Worm (Caenorhabditis elegans) whole organism, L1 larva: ENCODE measurements around the gene F56D2.3.

Source experiments
- C16A3.4 ChIP-seq: fragments of 150-350 bp; optimal IDR thresholded peaks from 2 replicates; lab custom pipeline; 2014; ENCODE audit warnings: missing biosample characterization, missing genetic modification characterization
- C34B4.2 ChIP-seq: sonication (generic microtip); optimal IDR thresholded peaks from 2 replicates; lab custom pipeline; 2017; ENCODE audit warnings: mild to moderate bottlenecking, missing genetic modification characterization, missing compliant biosample characterization
- blmp-1 ChIP-seq: fragments of 150-350 bp; optimal IDR thresholded peaks from 2 replicates; lab custom pipeline; 2014; ENCODE audit warnings: missing biosample characterization, missing genetic modification characterization
- ceh-8 ChIP-seq: fragments of 200-800 bp; sonication (Bioruptor generic); optimal IDR thresholded peaks from 2 replicates; lab custom pipeline; 2018; ENCODE audit warnings: mild to moderate bottlenecking, missing genetic modification characterization, moderate library complexity, missing compliant biosample characterization
- ceh-88 ChIP-seq: fragments of 200-800 bp; sonication (Bioruptor generic); IDR thresholded peaks from 2 replicates; pipeline ENCODE4 v1.3.6; 2022; ENCODE audit warnings: missing genetic modification characterization, missing compliant biosample characterization
- ceh-90 ChIP-seq: sonication (generic microtip); optimal IDR thresholded peaks from 2 replicates; lab custom pipeline; 2016; ENCODE audit warnings: missing genetic modification characterization, missing compliant biosample characterization
- dpl-1 ChIP-seq, 3 experiments: fragments of 150-350 bp in 2 of 3; sonication (generic microtip) in 1 of 3; optimal IDR thresholded peaks; 2 replicates each; lab custom pipeline; 2014 to 2017; ENCODE audit warnings: missing biosample characterization in 3 of 3, missing genetic modification characterization in 3 of 3, missing genetic modification reagents in 3 of 3
- dsc-1 ChIP-seq: sonication (generic microtip); optimal IDR thresholded peaks from 2 replicates; lab custom pipeline; 2016; ENCODE audit warnings: mild to moderate bottlenecking, missing genetic modification characterization, missing compliant biosample characterization
- efl-1 ChIP-seq, 4 experiments: fragments of 150-350 bp; optimal IDR thresholded peaks in 3 of 4; peaks in 1 of 4; 1 replicate in 1 of 4; 2 replicates in 3 of 4; lab custom pipeline; 2014; ENCODE audit warnings: missing biosample characterization in 2 of 4, missing genetic modification characterization in 2 of 4, missing genetic modification reagents in 2 of 4
- elt-3 ChIP-seq, 6 experiments: fragments of 150-350 bp in 1 of 6; sonication (generic microtip); optimal IDR thresholded peaks; 2 replicates each; lab custom pipeline; 2017 to 2018; ENCODE audit warnings: missing biosample characterization in 6 of 6, missing genetic modification characterization in 6 of 6, inconsistent platforms in 1 of 6
- fkh-10 ChIP-seq: sonication (generic microtip); optimal IDR thresholded peaks from 2 replicates; lab custom pipeline; 2017; ENCODE audit warnings: missing biosample characterization, missing genetic modification reagents, missing genetic modification characterization
- fkh-4 ChIP-seq: sonication (generic microtip); optimal IDR thresholded peaks from 2 replicates; lab custom pipeline; 2016; ENCODE audit warnings: missing compliant biosample characterization, missing genetic modification characterization, borderline replicate concordance
- fos-1 ChIP-seq: fragments of 150-350 bp; optimal IDR thresholded peaks from 2 replicates; lab custom pipeline; 2014; ENCODE audit warnings: missing biosample characterization, missing genetic modification characterization
- grh-1 ChIP-seq: fragments of 200-800 bp; sonication (Bioruptor generic); IDR thresholded peaks from 2 replicates; pipeline ENCODE4 v1.3.6; 2022; ENCODE audit warnings: missing genetic modification reagents, missing genetic modification characterization, missing compliant biosample characterization
- hlh-4 ChIP-seq: sonication (generic microtip); optimal IDR thresholded peaks from 2 replicates; lab custom pipeline; 2016; ENCODE audit warnings: mild to moderate bottlenecking, missing genetic modification characterization, missing compliant biosample characterization
- hpl-2 ChIP-seq: fragments of 150-350 bp; optimal IDR thresholded peaks from 2 replicates; lab custom pipeline; 2014; ENCODE audit warnings: missing biosample characterization, missing genetic modification reagents, missing genetic modification characterization
- isw-1 ChIP-seq: fragments of 200-800 bp; sonication (Bioruptor generic); IDR thresholded peaks from 2 replicates; pipeline ENCODE4 v1.3.6; 2022; ENCODE audit warnings: missing genetic modification characterization, missing compliant biosample characterization
- lin-14 ChIP-seq: fragments of 200-800 bp; sonication (Bioruptor generic); optimal IDR thresholded peaks from 2 replicates; lab custom pipeline; 2018; ENCODE audit warnings: mild to moderate bottlenecking, missing genetic modification characterization, moderate library complexity, missing compliant biosample characterization
- lin-35 ChIP-seq, 2 experiments: fragments of 150-350 bp; optimal IDR thresholded peaks; 2 replicates each; lab custom pipeline; 2014; ENCODE audit warnings: missing biosample characterization in 2 of 2, missing genetic modification characterization in 2 of 2, missing genetic modification reagents in 2 of 2
- lin-39 ChIP-seq: fragments of 150-350 bp; optimal IDR thresholded peaks from 2 replicates; lab custom pipeline; 2014; ENCODE audit warnings: missing biosample characterization, missing genetic modification reagents, missing genetic modification characterization
- lir-3 ChIP-seq: sonication (generic microtip); optimal IDR thresholded peaks from 2 replicates; lab custom pipeline; 2016; ENCODE audit warnings: mild to moderate bottlenecking, missing genetic modification characterization, moderate library complexity, missing compliant biosample characterization; ENCODE audit not compliant: poor library complexity
- mab-9 ChIP-seq: fragments of 200-800 bp; sonication (Bioruptor generic); IDR thresholded peaks from 2 replicates; pipeline ENCODE4 v1.3.6; 2022; ENCODE audit warnings: missing genetic modification reagents, missing genetic modification characterization, missing compliant biosample characterization
- nhr-11 ChIP-seq: fragments of 150-350 bp; optimal IDR thresholded peaks from 2 replicates; lab custom pipeline; 2014; ENCODE audit warnings: missing biosample characterization, missing genetic modification characterization
- nhr-12 ChIP-seq: sonication (generic microtip); optimal IDR thresholded peaks from 2 replicates; lab custom pipeline; 2017; ENCODE audit warnings: missing biosample characterization, missing genetic modification characterization
- nhr-19 ChIP-seq: fragments of 200-800 bp; sonication (Bioruptor generic); conservative IDR thresholded peaks from 2 replicates; pipeline ENCODE4 v1.3.6; 2022; ENCODE audit warnings: missing genetic modification characterization, missing compliant biosample characterization
- nhr-20 ChIP-seq: sonication (generic microtip); optimal IDR thresholded peaks from 2 replicates; lab custom pipeline; 2016; ENCODE audit warnings: mild to moderate bottlenecking, missing genetic modification characterization, missing compliant biosample characterization
- nhr-237 ChIP-seq: fragments of 150-350 bp; optimal IDR thresholded peaks from 2 replicates; lab custom pipeline; 2014; ENCODE audit warnings: missing biosample characterization, missing genetic modification characterization
- nhr-28 ChIP-seq: fragments of 150-350 bp; optimal IDR thresholded peaks from 2 replicates; lab custom pipeline; 2014; ENCODE audit warnings: missing biosample characterization, missing genetic modification characterization
- nhr-47 ChIP-seq: sonication (generic microtip); optimal IDR thresholded peaks from 2 replicates; lab custom pipeline; 2016; ENCODE audit warnings: mild to moderate bottlenecking, missing genetic modification characterization, moderate library complexity, missing compliant biosample characterization
- nhr-84 ChIP-seq: sonication (generic microtip); optimal IDR thresholded peaks from 2 replicates; lab custom pipeline; 2017; ENCODE audit warnings: missing biosample characterization, missing genetic modification characterization
- nhr-85 ChIP-seq: sonication (generic microtip); peaks from one replicate; lab custom pipeline; 2016; ENCODE audit warnings: missing genetic modification characterization, inconsistent platforms, missing compliant biosample characterization
- pag-3 ChIP-seq: sonication (generic microtip); optimal IDR thresholded peaks from 2 replicates; lab custom pipeline; 2017; ENCODE audit warnings: missing genetic modification characterization, mild to moderate bottlenecking, missing compliant biosample characterization, antibody characterized with exemption, borderline replicate concordance; ENCODE audit not compliant: insufficient read depth
- pax-3 ChIP-seq: fragments of 200-800 bp; sonication (Bioruptor generic); optimal IDR thresholded peaks from 2 replicates; lab custom pipeline; 2018; ENCODE audit warnings: mild to moderate bottlenecking, missing genetic modification characterization, moderate library complexity, missing compliant biosample characterization
- rnt-1 ChIP-seq: sonication (generic microtip); optimal IDR thresholded peaks from 2 replicates; lab custom pipeline; 2016; ENCODE audit warnings: mild to moderate bottlenecking, missing genetic modification characterization, moderate library complexity, missing compliant biosample characterization
- snpc-4 ChIP-seq: fragments of 150-350 bp; optimal IDR thresholded peaks from 2 replicates; lab custom pipeline; 2014; ENCODE audit warnings: missing biosample characterization, missing genetic modification characterization
- sox-4 ChIP-seq: sonication (generic microtip); optimal IDR thresholded peaks from 2 replicates; lab custom pipeline; 2016; ENCODE audit warnings: missing genetic modification characterization, missing compliant biosample characterization
- sptf-1 ChIP-seq: fragments of 150-350 bp; optimal IDR thresholded peaks from 2 replicates; lab custom pipeline; 2014; ENCODE audit warnings: missing biosample characterization, missing genetic modification characterization
- tbx-2 ChIP-seq: sonication (generic microtip); optimal IDR thresholded peaks from 2 replicates; lab custom pipeline; 2016; ENCODE audit warnings: missing genetic modification characterization, missing compliant biosample characterization
- tlp-1 ChIP-seq: fragments of 150-350 bp; optimal IDR thresholded peaks from 2 replicates; lab custom pipeline; 2014; ENCODE audit warnings: missing biosample characterization, missing genetic modification characterization
- unc-30 ChIP-seq: sonication (generic microtip); optimal IDR thresholded peaks from 2 replicates; lab custom pipeline; 2017; ENCODE audit warnings: missing biosample characterization, missing genetic modification characterization
- zag-1 ChIP-seq: fragments of 150-350 bp; optimal IDR thresholded peaks from 2 replicates; lab custom pipeline; 2014; ENCODE audit warnings: missing biosample characterization, missing genetic modification characterization
- zip-4 ChIP-seq: fragments of 200-800 bp; sonication (Bioruptor generic); optimal IDR thresholded peaks from 2 replicates; lab custom pipeline; 2018; ENCODE audit warnings: mild to moderate bottlenecking, missing genetic modification characterization, moderate library complexity, missing compliant biosample characterization
- ztf-4 ChIP-seq: fragments of 150-350 bp; optimal IDR thresholded peaks from 2 replicates; lab custom pipeline; 2014; ENCODE audit warnings: missing biosample characterization, missing genetic modification characterization

Gene F56D2.3

ce11 chrIII:5584647-5585046 lies at the start of gene F56D2.3:
Gene F56D2.3 (plus strand): TSS chrIII:5584947.
- TF ChIP-seq nhr-237 (tag; lab: Kevin White, UChicago): no peak
- TF ChIP-seq pax-3 (tag; lab: Kevin White, UChicago): no peak
- TF ChIP-seq ceh-8 (GFP tag; lab: Kevin White, UChicago): no peak
- TF ChIP-seq nhr-11 (tag; lab: Kevin White, UChicago): no peak
- TF ChIP-seq sox-4 (tag; lab: Kevin White, UChicago): no peak
- no peak for TF ChIP-seq tlp-1 (tag; lab: Kevin White, UChicago)
- TF ChIP-seq nhr-47: no peak
- no peak for TF ChIP-seq elt-3 (tag; optimal IDR thresholded peaks at IDR 0.05; lab: Kevin White, UChicago)
- no peak for TF ChIP-seq C34B4.2 (tag; lab: Kevin White, UChicago)
- no peak for TF ChIP-seq lir-3 (tag; lab: Kevin White, UChicago)
- no peak for TF ChIP-seq zip-4
- TF ChIP-seq hlh-4 (tag; lab: Kevin White, UChicago): no peak
- no peak for TF ChIP-seq grh-1 (GFP tag; lab: Robert Waterston, UW)
- TF ChIP-seq fkh-4 (tag; lab: Kevin White, UChicago): no peak
- TF ChIP-seq nhr-20 (tag; lab: Kevin White, UChicago): no peak
- TF ChIP-seq blmp-1 (tag; lab: Kevin White, UChicago): no peak
- no peak for TF ChIP-seq lin-39
- TF ChIP-seq sptf-1 (tag; lab: Kevin White, UChicago): no peak
- TF ChIP-seq, all 84 proteins: peak for 0

- no peak for TF ChIP-seq nhr-12 (tag; lab: Kevin White, UChicago)
- TF ChIP-seq tbx-2 (tag; lab: Kevin White, UChicago): no peak
- peak in 2 of 3 experiments; percentile 5 to 7 for TF ChIP-seq dpl-1 (GFP tag; optimal IDR thresholded peaks at IDR 0.05; lab: Kevin White, UChicago)
- TF ChIP-seq isw-1 (GFP tag; lab: Robert Waterston, UW): no peak
- peak; percentile 24 for TF ChIP-seq blmp-1 (tag; lab: Kevin White, UChicago)
- TF ChIP-seq, all 84 proteins: peak for 2
These were observed 43.0 kb upstream of the F56D2.3 start for ce11 chrIII:5541777-5542176.

- TF ChIP-seq isw-1 (GFP tag; lab: Robert Waterston, UW) (no peak), nhr-19 (GFP tag; lab: Robert Waterston, UW) (no peak), grh-1 (GFP tag; lab: Robert Waterston, UW) (no peak), lin-14 (no peak), zag-1 (no peak), hpl-2 (GFP tag; lab: Kevin White, UChicago) (no peak), snpc-4 (tag; lab: Kevin White, UChicago) (no peak), pax-3 (tag; lab: Kevin White, UChicago) (no peak), pag-3 (no peak), ceh-88 (GFP tag; lab: Robert Waterston, UW) (no peak), dsc-1 (tag; lab: Kevin White, UChicago) (no peak), nhr-237 (tag; lab: Kevin White, UChicago) (no peak)
These were observed 41.7 kb upstream of the F56D2.3 start, which contains the start of gene D1044.6 for ce11 chrIII:5543050-5543449. Gene D1044.6 (minus strand): TSS chrIII:5543177.

- TF ChIP-seq dpl-1 (GFP tag; optimal IDR thresholded peaks at IDR 0.05; lab: Kevin White, UChicago): no peak
- no peak for TF ChIP-seq efl-1 (optimal IDR thresholded peaks at IDR 0.05; lab: Kevin White, UChicago)
- TF ChIP-seq efl-1 (GFP tag; optimal IDR thresholded peaks at IDR 0.05 in 1 of 2; lab: Kevin White, UChicago): peak in 1 of 2 experiments; percentile 24
- TF ChIP-seq, all 84 proteins: peak for 1
These were observed 40.9 kb upstream of the F56D2.3 start, which contains the start of gene D1044.1 for ce11 chrIII:5543727-5544345. Gene D1044.1 (plus strand): TSS chrIII:5544295.

- TF ChIP-seq lin-35 (GFP tag; optimal IDR thresholded peaks at IDR 0.05; lab: Kevin White, UChicago) (no peak), fkh-10 (no peak), C16A3.4 (tag; lab: Kevin White, UChicago) (no peak), sptf-1 (tag; lab: Kevin White, UChicago) (no peak), nhr-11 (tag; lab: Kevin White, UChicago) (no peak), ceh-90 (tag; lab: Kevin White, UChicago) (no peak), nhr-84 (tag; lab: Kevin White, UChicago) (no peak), sox-4 (tag; lab: Kevin White, UChicago) (no peak), ceh-88 (GFP tag; lab: Robert Waterston, UW) (no peak), fos-1 (tag; lab: Kevin White, UChicago) (peak; percentile 30), grh-1 (GFP tag; lab: Robert Waterston, UW) (no peak), nhr-28 (tag; lab: Kevin White, UChicago) (no peak), rnt-1 (no peak), nhr-237 (tag; lab: Kevin White, UChicago) (no peak), isw-1 (GFP tag; lab: Robert Waterston, UW) (no peak), ztf-4 (tag; lab: Kevin White, UChicago) (no peak), unc-30 (tag; lab: Kevin White, UChicago) (no peak), nhr-85 (tag; lab: Kevin White, UChicago) (no peak), mab-9 (no peak)
These were observed 38.4 kb upstream of the F56D2.3 start for ce11 chrIII:5546309-5546708.
